Worm (Caenorhabditis elegans): ENCODE measurements around the gene dmsr-12.

The dmsr-12 gene

ce11 chrV:6793744-6794239 is 12.4 kb downstream of the dmsr-12 start, which contains the start of gene ZC404.1:
TSS of gene ZC404.1 (plus strand) at chrV:6794189.
- TF ChIP-seq lin-39 (tag; optimal IDR thresholded peaks at IDR 0.05) (peak; percentile 28), snpc-4 (tag; optimal IDR thresholded peaks at IDR 0.05) (peak; percentile 71), hmg-11 (tag; optimal IDR thresholded peaks at IDR 0.05) (no peak)

ce11 chrV:6792973-6793372 is 13.3 kb downstream of the dmsr-12 start:
- no peak for TF ChIP-seq zag-1 (tag; optimal IDR thresholded peaks at IDR 0.05)
- no peak for TF ChIP-seq ceh-82 (tag; optimal IDR thresholded peaks at IDR 0.05)
- peak; percentile 7 for TF ChIP-seq pha-4 (tag; optimal IDR thresholded peaks at IDR 0.05)

- TF ChIP-seq lin-15B (tag; optimal IDR thresholded peaks at IDR 0.05) (no peak), nhr-77 (tag; optimal IDR thresholded peaks at IDR 0.05) (no peak), nhr-76 (tag; optimal IDR thresholded peaks at IDR 0.05) (no peak), R02D3.7 (tag; optimal IDR thresholded peaks at IDR 0.05) (no peak), mdl-1 (tag; optimal IDR thresholded peaks at IDR 0.05) (no peak), pha-4 (tag; optimal IDR thresholded peaks at IDR 0.05) (no peak)
Measured at ce11 chrV:6792565-6792964, 13.7 kb downstream of the dmsr-12 start, which contains the start of gene gck-2. TSS of gene gck-2 (minus strand) at chrV:6792665.

- TF ChIP-seq aly-2 (tag; optimal IDR thresholded peaks at IDR 0.05) (no peak), fos-1 (tag; optimal IDR thresholded peaks at IDR 0.05) (no peak), elt-3 (tag; optimal IDR thresholded peaks at IDR 0.05) (no peak), egl-27 (tag; optimal IDR thresholded peaks at IDR 0.05) (no peak), egl-5 (tag; optimal IDR thresholded peaks at IDR 0.05) (no peak), lin-15B (tag; optimal IDR thresholded peaks at IDR 0.05) (no peak), jun-1 (tag; optimal IDR thresholded peaks at IDR 0.05) (no peak), elt-1 (tag; optimal IDR thresholded peaks at IDR 0.05) (no peak), elt-2 (tag; optimal IDR thresholded peaks at IDR 0.05) (no peak), ama-1 (optimal IDR thresholded peaks at IDR 0.05) (no peak), ceh-16 (tag; optimal IDR thresholded peaks at IDR 0.05) (no peak)
Measured at ce11 chrV:6787906-6788430, 18.3 kb downstream of the dmsr-12 start, which contains the start of gene ZC404.2. TSS of gene ZC404.2 (plus strand) at chrV:6787952.

ce11 chrV:6784853-6785492 is 21.3 kb downstream of the dmsr-12 start, which contains the start of the genes spn-4 and spe-39:
TSS of gene spn-4 (minus strand) at chrV:6784903.
TSS of gene spe-39 (plus strand) at chrV:6785451.
- TF ChIP-seq nhr-23 (tag; optimal IDR thresholded peaks at IDR 0.05) (peak; percentile 81), nhr-11 (tag; optimal IDR thresholded peaks at IDR 0.05) (no peak), fos-1 (tag; optimal IDR thresholded peaks at IDR 0.05) (no peak), snpc-4 (tag; optimal IDR thresholded peaks at IDR 0.05) (peak; percentile 47), sea-2 (GFP tag; optimal IDR thresholded peaks at IDR 0.05) (no peak), fkh-2 (tag; optimal IDR thresholded peaks at IDR 0.05) (no peak), elt-3 (tag; optimal IDR thresholded peaks at IDR 0.05) (no peak), tbx-2 (tag; optimal IDR thresholded peaks at IDR 0.05) (no peak), mml-1 (tag; optimal IDR thresholded peaks at IDR 0.05) (no peak), jun-1 (tag; optimal IDR thresholded peaks at IDR 0.05) (no peak), nhr-237 (tag; optimal IDR thresholded peaks at IDR 0.05) (no peak), daf-12 (tag; optimal IDR thresholded peaks at IDR 0.05) (no peak), elt-2 (tag; optimal IDR thresholded peaks at IDR 0.05) (peak; percentile 32), ceh-82 (tag; optimal IDR thresholded peaks at IDR 0.05) (no peak), lin-15B (tag; optimal IDR thresholded peaks at IDR 0.05) (peak; percentile 55), nfya-1 (tag; optimal IDR thresholded peaks at IDR 0.05; ENCODE audit: insufficient read depth) (peak; percentile 83), pqm-1 (tag; optimal IDR thresholded peaks at IDR 0.05) (peak; percentile 29), fkh-10 (GFP tag; optimal IDR thresholded peaks at IDR 0.05) (no peak), ceh-28 (tag; optimal IDR thresholded peaks at IDR 0.05) (no peak), nhr-12 (tag; optimal IDR thresholded peaks at IDR 0.05) (no peak), ZK546.5 (tag; optimal IDR thresholded peaks at IDR 0.05) (no peak), unc-39 (tag; optimal IDR thresholded peaks at IDR 0.05) (no peak), ceh-16 (tag; optimal IDR thresholded peaks at IDR 0.05) (no peak), ama-1 (optimal IDR thresholded peaks at IDR 0.05) (no peak), nhr-76 (tag; optimal IDR thresholded peaks at IDR 0.05) (peak; percentile 51), mdl-1 (tag; optimal IDR thresholded peaks at IDR 0.05) (no peak), nhr-25 (tag; optimal IDR thresholded peaks at IDR 0.05) (peak; percentile 34), hmg-11 (tag; optimal IDR thresholded peaks at IDR 0.05) (peak; percentile 92), egl-5 (tag; optimal IDR thresholded peaks at IDR 0.05) (peak; percentile 7), nhr-28 (tag; optimal IDR thresholded peaks at IDR 0.05) (no peak), pha-4 (tag; optimal IDR thresholded peaks at IDR 0.05) (no peak), lin-39 (tag; optimal IDR thresholded peaks at IDR 0.05) (peak; percentile 65), ztf-11 (tag; optimal IDR thresholded peaks at IDR 0.05) (no peak), ceh-9 (tag; optimal IDR thresholded peaks at IDR 0.05) (no peak), aly-2 (tag; optimal IDR thresholded peaks at IDR 0.05) (no peak), nhr-43 (tag; optimal IDR thresholded peaks at IDR 0.05; ENCODE audit: poor library complexity, severe bottlenecking) (peak; percentile 77), nhr-67 (tag; optimal IDR thresholded peaks at IDR 0.05) (peak; percentile 28)

Data from whole organism, L3 larva.